Worm (Caenorhabditis elegans) whole organism, L4 larva: ENCODE measurements around the gene ncr-2.

Experiments
- D1046.2 ChIP-seq: fragments of 200-800 bp; sonication (Bioruptor generic); IDR thresholded peaks from 2 replicates; pipeline ENCODE4 v1.3.6; 2022; ENCODE audit warnings: missing genetic modification characterization, missing compliant biosample characterization
- F37D6.2 ChIP-seq: sonication (generic microtip); optimal IDR thresholded peaks from 2 replicates; lab custom pipeline; 2016; ENCODE audit warnings: mild to moderate bottlenecking, missing genetic modification characterization, missing compliant biosample characterization
- F49E8.2 ChIP-seq: sonication (generic microtip); optimal IDR thresholded peaks from 2 replicates; lab custom pipeline; 2016; ENCODE audit warnings: missing compliant biosample characterization, mild to moderate bottlenecking, missing genetic modification characterization, borderline replicate concordance
- R02D3.7 ChIP-seq: fragments of 150-350 bp; sonication (generic microtip); optimal IDR thresholded peaks from 3 replicates; lab custom pipeline; 2014; ENCODE audit warnings: missing biosample characterization, missing genetic modification characterization
- T20F7.1 ChIP-seq: fragments of 200-800 bp; sonication (Bioruptor generic); optimal IDR thresholded peaks from 2 replicates; lab custom pipeline; 2018; ENCODE audit warnings: mild to moderate bottlenecking, missing genetic modification characterization, missing compliant biosample characterization
- T26A8.4 ChIP-seq: fragments of 200-800 bp; sonication (Bioruptor generic); IDR thresholded peaks from 2 replicates; pipeline ENCODE4 v1.3.6; 2022; ENCODE audit warnings: missing genetic modification characterization, missing compliant biosample characterization
- Y105C5A.15 ChIP-seq: fragments of 200-800 bp; sonication (Bioruptor generic); IDR thresholded peaks from 2 replicates; pipeline ENCODE4 v1.3.6; 2022; ENCODE audit warnings: missing genetic modification characterization, missing compliant biosample characterization
- Y48G9A.11 ChIP-seq: fragments of 200-800 bp; sonication (Bioruptor generic); IDR thresholded peaks from 2 replicates; pipeline ENCODE4 v1.3.6; 2022; ENCODE audit warnings: missing genetic modification reagents, missing genetic modification characterization, missing compliant biosample characterization
- Y5F2A.4 ChIP-seq: fragments of 200-800 bp; sonication (Bioruptor generic); optimal IDR thresholded peaks from 2 replicates; lab custom pipeline; 2018; ENCODE audit warnings: mild to moderate bottlenecking, missing genetic modification characterization, missing compliant biosample characterization
- ZK546.5 ChIP-seq, 2 experiments: sonication (generic microtip); optimal IDR thresholded peaks; 2 replicates each; lab custom pipeline; 2017; ENCODE audit warnings: missing biosample characterization in 2 of 2, missing genetic modification characterization in 2 of 2
- aha-1 ChIP-seq: fragments of 150-350 bp; peaks from one replicate; lab custom pipeline; 2014; ENCODE audit warnings: missing biosample characterization, missing genetic modification characterization
- attf-4 ChIP-seq: sonication (generic microtip); optimal IDR thresholded peaks from 3 replicates; lab custom pipeline; 2017; ENCODE audit warnings: missing biosample characterization, missing genetic modification characterization
- ceh-44 ChIP-seq: fragments of 200-800 bp; sonication (Bioruptor generic); IDR thresholded peaks from 2 replicates; pipeline ENCODE4 v1.3.6; 2022; ENCODE audit warnings: missing genetic modification reagents, missing genetic modification characterization, missing compliant biosample characterization
- ceh-62 ChIP-seq: sonication (generic microtip); optimal IDR thresholded peaks from 2 replicates; lab custom pipeline; 2017; ENCODE audit warnings: missing biosample characterization, missing genetic modification characterization
- daf-12 ChIP-seq: fragments of 150-350 bp; optimal IDR thresholded peaks from 2 replicates; lab custom pipeline; 2014; ENCODE audit warnings: missing biosample characterization, missing genetic modification reagents, missing genetic modification characterization
- daf-19 ChIP-seq: fragments of 200-800 bp; sonication (Bioruptor generic); conservative IDR thresholded peaks from 2 replicates; pipeline ENCODE4 v1.3.6; 2022; ENCODE audit warnings: missing genetic modification characterization, missing compliant biosample characterization
- daf-8 ChIP-seq: fragments of 200-800 bp; sonication (Bioruptor generic); IDR thresholded peaks from 2 replicates; pipeline ENCODE4 v1.3.6; 2022; ENCODE audit warnings: missing genetic modification characterization, missing compliant biosample characterization
- duxl-1 ChIP-seq: sonication (generic microtip); optimal IDR thresholded peaks from 2 replicates; lab custom pipeline; 2016; ENCODE audit warnings: mild to moderate bottlenecking, missing genetic modification characterization, moderate library complexity, missing compliant biosample characterization; ENCODE audit not compliant: poor library complexity
- egl-27 ChIP-seq: sonication (generic microtip); optimal IDR thresholded peaks from 3 replicates; lab custom pipeline; 2017; ENCODE audit warnings: missing biosample characterization, missing genetic modification reagents, missing genetic modification characterization
- egl-43 ChIP-seq: fragments of 200-800 bp; sonication (Bioruptor generic); IDR thresholded peaks from 2 replicates; pipeline ENCODE4 v1.3.6; 2022; ENCODE audit warnings: missing genetic modification reagents, missing genetic modification characterization, missing compliant biosample characterization
- fkh-10 ChIP-seq: fragments of 150-350 bp; optimal IDR thresholded peaks from 2 replicates; lab custom pipeline; 2014; ENCODE audit warnings: missing biosample characterization, missing genetic modification reagents, missing genetic modification characterization
- hif-1 ChIP-seq, 2 experiments: sonication (generic microtip); optimal IDR thresholded peaks; 2 replicates each; lab custom pipeline; 2016 to 2017; ENCODE audit warnings: missing compliant biosample characterization in 2 of 2, missing genetic modification characterization in 2 of 2, missing genetic modification reagents in 2 of 2, missing genotype in 2 of 2, mild to moderate bottlenecking in 1 of 2
- hmg-1.1 ChIP-seq: fragments of 200-800 bp; sonication (Bioruptor generic); IDR thresholded peaks from 2 replicates; pipeline ENCODE4 v1.3.6; 2022; ENCODE audit warnings: missing genetic modification reagents, missing genetic modification characterization, missing compliant biosample characterization
- jun-1 ChIP-seq: fragments of 150-350 bp; optimal IDR thresholded peaks from 2 replicates; lab custom pipeline; 2014; ENCODE audit warnings: missing biosample characterization, missing genetic modification reagents, missing genetic modification characterization
- lin-1 ChIP-seq: fragments of 200-800 bp; sonication (Bioruptor generic); IDR thresholded peaks from 2 replicates; pipeline ENCODE4 v1.3.6; 2022; ENCODE audit warnings: missing genetic modification reagents, missing genetic modification characterization, missing compliant biosample characterization
- lin-13 ChIP-seq: fragments of 150-350 bp; optimal IDR thresholded peaks from 2 replicates; lab custom pipeline; 2014; ENCODE audit warnings: missing biosample characterization, missing genetic modification reagents, missing genetic modification characterization
- lin-29 ChIP-seq: fragments of 200-800 bp; sonication (Bioruptor generic); IDR thresholded peaks from 2 replicates; pipeline ENCODE4 v1.3.6; 2022; ENCODE audit warnings: missing genetic modification reagents, missing genetic modification characterization, missing compliant biosample characterization
- lin-38 ChIP-seq: fragments of 200-800 bp; sonication (Bioruptor generic); IDR thresholded peaks from 2 replicates; pipeline ENCODE4 v1.3.6; 2022; ENCODE audit warnings: missing genetic modification reagents, missing genetic modification characterization, missing compliant biosample characterization
- lin-39 ChIP-seq: fragments of 150-350 bp; optimal IDR thresholded peaks from 2 replicates; lab custom pipeline; 2014; ENCODE audit warnings: missing biosample characterization, missing genetic modification reagents, missing genetic modification characterization
- lir-3 ChIP-seq: sonication (generic microtip); optimal IDR thresholded peaks from 2 replicates; lab custom pipeline; 2016; ENCODE audit warnings: mild to moderate bottlenecking, missing genetic modification characterization, missing compliant biosample characterization
- lsy-2 ChIP-seq, 2 experiments: fragments of 150-350 bp in 1 of 2; sonication (generic microtip) in 1 of 2; optimal IDR thresholded peaks; 2 replicates each; lab custom pipeline; 2014 to 2017; ENCODE audit warnings: missing biosample characterization in 2 of 2, missing genetic modification characterization in 2 of 2
- mxl-3 ChIP-seq: fragments of 200-800 bp; sonication (Bioruptor generic); optimal IDR thresholded peaks from 2 replicates; lab custom pipeline; 2018; ENCODE audit warnings: mild to moderate bottlenecking, missing genetic modification characterization, missing compliant biosample characterization
- nhr-10 ChIP-seq: fragments of 150-350 bp; optimal IDR thresholded peaks from 2 replicates; lab custom pipeline; 2014; ENCODE audit warnings: missing biosample characterization, missing genetic modification characterization
- nhr-11 ChIP-seq: fragments of 150-350 bp; optimal IDR thresholded peaks from 2 replicates; lab custom pipeline; 2014; ENCODE audit warnings: missing biosample characterization, missing genetic modification characterization
- nhr-237 ChIP-seq: sonication (generic microtip); optimal IDR thresholded peaks from 2 replicates; lab custom pipeline; 2017; ENCODE audit warnings: missing biosample characterization, missing genetic modification characterization
- nhr-25 ChIP-seq: sonication (generic microtip); optimal IDR thresholded peaks from 2 replicates; lab custom pipeline; 2017; ENCODE audit warnings: missing genetic modification characterization, mild to moderate bottlenecking, missing compliant biosample characterization, antibody characterized with exemption, moderate library complexity, borderline replicate concordance; ENCODE audit not compliant: insufficient read depth
- nhr-28 ChIP-seq: fragments of 150-350 bp; optimal IDR thresholded peaks from 2 replicates; lab custom pipeline; 2014; ENCODE audit warnings: missing biosample characterization, missing genetic modification characterization
- nhr-48 ChIP-seq: sonication (generic microtip); optimal IDR thresholded peaks from 2 replicates; lab custom pipeline; 2016; ENCODE audit warnings: mild to moderate bottlenecking, missing genetic modification characterization, missing compliant biosample characterization
- nhr-76 ChIP-seq: fragments of 150-350 bp; optimal IDR thresholded peaks from 2 replicates; lab custom pipeline; 2014; ENCODE audit warnings: missing biosample characterization, missing genetic modification characterization
- nhr-77 ChIP-seq: fragments of 150-350 bp; optimal IDR thresholded peaks from 2 replicates; lab custom pipeline; 2014; ENCODE audit warnings: missing biosample characterization, missing genetic modification characterization
- pha-4 ChIP-seq, 2 experiments: fragments of 150-350 bp in 1 of 2; fragments of 200-800 bp in 1 of 2; sonication (Bioruptor generic) in 1 of 2; IDR thresholded peaks in 1 of 2; optimal IDR thresholded peaks in 1 of 2; 2 replicates each; pipeline versions ENCODE4 v1.3.6 to Lab custom; 2014 to 2022; ENCODE audit warnings: missing genetic modification characterization in 2 of 2, missing genetic modification reagents in 2 of 2, missing biosample characterization in 1 of 2, missing compliant biosample characterization in 1 of 2
- pqm-1 ChIP-seq: sonication (generic microtip); optimal IDR thresholded peaks from 2 replicates; lab custom pipeline; 2017; ENCODE audit warnings: missing biosample characterization, missing genetic modification characterization
- rbr-2 ChIP-seq: sonication (generic microtip); optimal IDR thresholded peaks from 2 replicates; lab custom pipeline; 2016; ENCODE audit warnings: missing genotype, missing genetic modification characterization, missing compliant biosample characterization
- set-16 ChIP-seq: fragments of 200-800 bp; sonication (Bioruptor generic); IDR thresholded peaks from 2 replicates; pipeline ENCODE4 v1.3.6; 2022; ENCODE audit warnings: missing genetic modification reagents, missing genetic modification characterization, missing compliant biosample characterization
- skn-1 ChIP-seq: fragments of 150-350 bp; optimal IDR thresholded peaks from 2 replicates; lab custom pipeline; 2014; ENCODE audit warnings: missing biosample characterization, missing genetic modification characterization
- spr-3 ChIP-seq: fragments of 200-800 bp; sonication (Bioruptor generic); optimal IDR thresholded peaks from 2 replicates; lab custom pipeline; 2018; ENCODE audit warnings: mild to moderate bottlenecking, missing genetic modification characterization, missing compliant biosample characterization
- tag-97 ChIP-seq: fragments of 200-800 bp; sonication (Bioruptor generic); IDR thresholded peaks from 2 replicates; pipeline ENCODE4 v1.3.6; 2022; ENCODE audit warnings: missing genetic modification characterization, missing compliant biosample characterization
- unc-39 ChIP-seq: sonication (generic microtip); optimal IDR thresholded peaks from 2 replicates; lab custom pipeline; 2017; ENCODE audit warnings: missing biosample characterization, missing genetic modification characterization
- unc-62 ChIP-seq, 3 experiments: fragments of 150-350 bp in 1 of 3; sonication (generic microtip); optimal IDR thresholded peaks in 2 of 3; peaks in 1 of 3; 1 replicate in 1 of 3; 2 replicates in 2 of 3; lab custom pipeline; 2014 to 2017; ENCODE audit warnings: missing biosample characterization in 3 of 3, missing genetic modification characterization in 3 of 3, missing genetic modification reagents in 3 of 3, missing genotype in 1 of 3
- zfp-2 ChIP-seq: sonication (generic microtip); optimal IDR thresholded peaks from 2 replicates; lab custom pipeline; 2016; ENCODE audit warnings: mild to moderate bottlenecking, missing genetic modification characterization, missing compliant biosample characterization
- ztf-7 ChIP-seq: fragments of 150-350 bp; optimal IDR thresholded peaks from 2 replicates; lab custom pipeline; 2014; ENCODE audit warnings: missing biosample characterization, missing genetic modification characterization

The ncr-2 gene

DNA sequence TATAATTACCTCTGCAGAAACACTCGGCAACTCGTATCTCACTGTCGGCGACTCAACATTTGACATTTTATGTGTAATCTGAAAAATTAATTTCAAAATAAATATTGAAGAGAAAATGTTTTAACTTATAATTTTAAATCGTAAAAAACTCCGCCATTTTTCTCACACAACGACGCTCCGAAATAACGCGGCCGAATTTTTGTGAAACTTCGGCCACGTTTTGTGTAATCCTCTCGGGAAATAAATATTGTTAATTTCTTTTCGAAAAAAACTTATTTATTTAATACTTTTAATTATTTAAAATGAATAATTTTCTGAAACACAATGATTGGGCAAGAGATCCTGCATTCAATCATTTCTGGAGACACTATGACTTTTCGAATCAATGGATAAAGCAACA lies 49.2 kb downstream of the ncr-2 start, which contains the start of the genes F10E9.7 and F10E9.5:
Gene F10E9.7 (minus strand): TSS at position 86 of the 400 bp plus-strand sequence.
Gene F10E9.5 (plus strand): TSS at position 237 of the 400 bp plus-strand sequence.
- no peak for TF ChIP-seq lin-39 (tag; lab: Kevin White, UChicago)
- TF ChIP-seq pqm-1, result peak; percentile 25
- 0 out of 2 replicates have a peak, but pooled peaks have one; percentile 7 for TF ChIP-seq daf-19 (GFP tag; lab: Robert Waterston, UW)
- no peak for TF ChIP-seq jun-1
- peak; percentile 47 for TF ChIP-seq zfp-2 (tag; lab: Kevin White, UChicago)
- TF ChIP-seq egl-43 (GFP tag; lab: Robert Waterston, UW), result no peak
- peak; percentile 76 for TF ChIP-seq pha-4 (GFP tag; IDR thresholded peaks at IDR 0.05; lab: Robert Waterston, UW)
- peak; percentile 69 for TF ChIP-seq pha-4 (tag; optimal IDR thresholded peaks at IDR 0.05; lab: Kevin White, UChicago)
- no peak for TF ChIP-seq aha-1 (tag; lab: Kevin White, UChicago)
- no peak for TF ChIP-seq nhr-237 (tag; lab: Kevin White, UChicago)
- TF ChIP-seq ceh-62 (tag; lab: Kevin White, UChicago), result no peak
- TF ChIP-seq lsy-2 (tag; optimal IDR thresholded peaks at IDR 0.05; lab: Kevin White, UChicago), result peak in 1 of 2 experiments; percentile 96
- TF ChIP-seq lin-38 (GFP tag; lab: Robert Waterston, UW), result peak; percentile 79
- TF ChIP-seq rbr-2, result peak; percentile 76
- peak; percentile 34 for TF ChIP-seq nhr-28 (tag; lab: Kevin White, UChicago)
- TF ChIP-seq mxl-3 (GFP tag; lab: Kevin White, UChicago), result peak; percentile 39
- TF ChIP-seq Y105C5A.15 (GFP tag; lab: Robert Waterston, UW), result no peak
- no peak for TF ChIP-seq ZK546.5 (tag; optimal IDR thresholded peaks at IDR 0.05; lab: Kevin White, UChicago)
- no peak for TF ChIP-seq skn-1 (tag; lab: Kevin White, UChicago)
- peak; percentile 57 for TF ChIP-seq nhr-77
- no peak for TF ChIP-seq R02D3.7 (tag; lab: Kevin White, UChicago)
- TF ChIP-seq hmg-1.1 (GFP tag; lab: Robert Waterston, UW), result peak; percentile 54; the same call in 1 of the 2 replicates
- peak; percentile 60; the same call in 1 of the 2 replicates for TF ChIP-seq D1046.2
- TF ChIP-seq unc-62 (GFP tag; optimal IDR thresholded peaks at IDR 0.05 in 1 of 2; lab: Kevin White, UChicago), result no peak
- TF ChIP-seq unc-62 (tag; optimal IDR thresholded peaks at IDR 0.05; lab: Kevin White, UChicago), result no peak
- TF ChIP-seq hif-1 (tag; optimal IDR thresholded peaks at IDR 0.05; lab: Kevin White, UChicago), result peak in 1 of 2 experiments; percentile 93
- no peak for TF ChIP-seq attf-4 (tag; lab: Kevin White, UChicago)
- TF ChIP-seq nhr-10 (tag; lab: Kevin White, UChicago), result no peak
- no peak for TF ChIP-seq lir-3 (tag; lab: Kevin White, UChicago)
- TF ChIP-seq ceh-44 (GFP tag; lab: Robert Waterston, UW), result peak; percentile 86
- no peak for TF ChIP-seq nhr-76 (tag; lab: Kevin White, UChicago)
- TF ChIP-seq Y48G9A.11 (GFP tag; lab: Robert Waterston, UW), result peak; percentile 99
- peak; percentile 88 for TF ChIP-seq duxl-1 (tag; lab: Kevin White, UChicago)
- no peak for TF ChIP-seq egl-27 (tag; lab: Kevin White, UChicago)
- TF ChIP-seq lin-13 (GFP tag; lab: Kevin White, UChicago), result peak; percentile 27
- TF ChIP-seq lin-1 (GFP tag; lab: Robert Waterston, UW), result peak; percentile 71; the same call in 1 of the 2 replicates
- peak; percentile 24 for TF ChIP-seq nhr-48 (tag; lab: Kevin White, UChicago)
- no peak for TF ChIP-seq Y5F2A.4 (GFP tag; lab: Kevin White, UChicago)
- no peak for TF ChIP-seq daf-8 (GFP tag; lab: Robert Waterston, UW)
- no peak for TF ChIP-seq spr-3
- peak; percentile 70 for TF ChIP-seq ztf-7 (tag; lab: Kevin White, UChicago)
- no peak; the same call in 1 of the 2 replicates for TF ChIP-seq T26A8.4 (GFP tag; lab: Robert Waterston, UW)
- no peak for TF ChIP-seq nhr-25 (tag; lab: Kevin White, UChicago)
- TF ChIP-seq tag-97, result 0 out of 2 replicates have a peak, but pooled peaks have one; percentile 10
- TF ChIP-seq F37D6.2 (tag; lab: Kevin White, UChicago), result peak; percentile 64
- TF ChIP-seq fkh-10, result peak; percentile 60
- no peak for TF ChIP-seq daf-12 (tag; lab: Kevin White, UChicago)
- no peak for TF ChIP-seq unc-39 (tag; lab: Kevin White, UChicago)
- no peak for TF ChIP-seq nhr-11 (tag; lab: Kevin White, UChicago)
- peak; percentile 16 for TF ChIP-seq F49E8.2
- no peak for TF ChIP-seq set-16 (GFP tag; lab: Robert Waterston, UW)
- peak; percentile 99 for TF ChIP-seq T20F7.1 (GFP tag; lab: Kevin White, UChicago)
- no peak for TF ChIP-seq lin-29 (GFP tag; lab: Robert Waterston, UW)
